Fruit fly (Drosophila melanogaster) whole organism, embryonic: ENCODE data around the gene CG5079.

ENCODE experiments used
- Adf1 ChIP-seq: fragments of 200-800 bp; sonication (Bioruptor generic); IDR thresholded peaks from 2 replicates; pipeline ENCODE4 v1.3.6; 2022; ENCODE audit warnings: missing biosample characterization, missing genetic modification characterization
- B-H2 ChIP-seq: fragments of 200-800 bp; sonication (Bioruptor generic); optimal IDR thresholded peaks from 2 replicates; lab custom pipeline; 2018; ENCODE audit warnings: missing biosample characterization, mild to moderate bottlenecking, missing genetic modification characterization
- BtbVII ChIP-seq: fragments of 200-800 bp; sonication (Bioruptor generic); optimal IDR thresholded peaks from 3 replicates; lab custom pipeline; 2017; ENCODE audit warnings: missing biosample characterization, mild to moderate bottlenecking, missing genetic modification characterization
- CG10147 ChIP-seq: fragments of 200-800 bp; sonication (Bioruptor generic); optimal IDR thresholded peaks from 2 replicates; lab custom pipeline; 2019; ENCODE audit warnings: missing biosample characterization, mild to moderate bottlenecking, missing genetic modification characterization, moderate library complexity
- CG11723 ChIP-seq: fragments of 200-800 bp; sonication (Bioruptor generic); optimal IDR thresholded peaks from 2 replicates; lab custom pipeline; 2017; ENCODE audit warnings: missing biosample characterization, mild to moderate bottlenecking, missing genetic modification characterization
- CG13287 ChIP-seq: fragments of 200-800 bp; sonication (Bioruptor generic); IDR thresholded peaks from 2 replicates; pipeline ENCODE4 v1.3.6; 2022; ENCODE audit warnings: missing biosample characterization, missing genetic modification characterization; ENCODE audit not compliant: partially characterized antibody
- CG13894 ChIP-seq: fragments of 200-800 bp; sonication (Bioruptor generic); optimal IDR thresholded peaks from 3 replicates; lab custom pipeline; 2018; ENCODE audit warnings: missing biosample characterization, mild to moderate bottlenecking, missing genetic modification characterization, moderate library complexity
- CG15269 ChIP-seq: fragments of 200-800 bp; sonication (Bioruptor generic); optimal IDR thresholded peaks from 2 replicates; lab custom pipeline; 2018; ENCODE audit warnings: missing biosample characterization, mild to moderate bottlenecking, missing genetic modification characterization, moderate library complexity
- CG15514 ChIP-seq: fragments of 200-800 bp; sonication (Bioruptor generic); optimal IDR thresholded peaks from 3 replicates; lab custom pipeline; 2017; ENCODE audit warnings: missing biosample characterization, missing genetic modification characterization, mild to moderate bottlenecking, moderate library complexity, missing genetic modification reagents
- CG18011 ChIP-seq: fragments of 200-800 bp; sonication (Bioruptor generic); optimal IDR thresholded peaks from 2 replicates; lab custom pipeline; 2017; ENCODE audit warnings: missing biosample characterization, missing genetic modification characterization, mild to moderate bottlenecking, moderate library complexity, missing genotype
- CG30403 ChIP-seq: fragments of 200-800 bp; sonication (Bioruptor generic); optimal IDR thresholded peaks from 3 replicates; lab custom pipeline; 2016; ENCODE audit warnings: missing biosample characterization, missing genetic modification characterization
- CG32532 ChIP-seq: fragments of 200-800 bp; sonication (Bioruptor generic); IDR thresholded peaks from 2 replicates; pipeline ENCODE4 v1.3.6; 2022; ENCODE audit warnings: missing biosample characterization, missing genetic modification characterization
- CG8290 ChIP-seq, 3 experiments: fragments of 200-800 bp; sonication (Bioruptor generic); optimal IDR thresholded peaks; 2 replicates each; lab custom pipeline; 2016 to 2019; ENCODE audit warnings: missing biosample characterization in 3 of 3, missing genetic modification characterization in 3 of 3, mild to moderate bottlenecking in 2 of 3, moderate library complexity in 1 of 3
- CG9437 ChIP-seq: fragments of 200-800 bp; sonication (Bioruptor generic); optimal IDR thresholded peaks from 2 replicates; lab custom pipeline; 2018; ENCODE audit warnings: missing biosample characterization, mild to moderate bottlenecking, missing genetic modification characterization
- CTCF ChIP-seq: fragments of 200-800 bp; sonication (Bioruptor generic); optimal IDR thresholded peaks from 2 replicates; lab custom pipeline; 2017; ENCODE audit warnings: missing biosample characterization, mild to moderate bottlenecking, missing genetic modification characterization, moderate library complexity
- Dp ChIP-seq: fragments of 200-800 bp; sonication (Bioruptor generic); optimal IDR thresholded peaks from 2 replicates; lab custom pipeline; 2018; ENCODE audit warnings: missing biosample characterization, mild to moderate bottlenecking, missing genetic modification characterization, moderate library complexity
- E2f2 ChIP-seq: fragments of 200-800 bp; sonication (Bioruptor generic); IDR thresholded peaks from 2 replicates; pipeline ENCODE4 v1.3.6; 2022; ENCODE audit warnings: missing biosample characterization, missing genetic modification characterization
- Ets65A ChIP-seq: fragments of 200-800 bp; sonication (Bioruptor generic); peaks from one replicate; lab custom pipeline; 2016; ENCODE audit warnings: missing biosample characterization, missing genetic modification characterization
- Fer1 ChIP-seq: fragments of 200-800 bp; sonication (Bioruptor generic); optimal IDR thresholded peaks from 2 replicates; lab custom pipeline; 2017; ENCODE audit warnings: missing biosample characterization, mild to moderate bottlenecking, missing genetic modification characterization
- HLH4C ChIP-seq: fragments of 200-800 bp; sonication (Bioruptor generic); IDR thresholded peaks from 3 replicates; pipeline ENCODE4 v1.3.6; 2022; ENCODE audit warnings: missing biosample characterization, missing genetic modification characterization; ENCODE audit not compliant: partially characterized antibody
- Hand ChIP-seq: fragments of 200-800 bp; sonication (Bioruptor generic); optimal IDR thresholded peaks from 2 replicates; lab custom pipeline; 2017; ENCODE audit warnings: mild to moderate bottlenecking, missing biosample characterization, missing genetic modification reagents, missing genetic modification characterization
- HmgZ ChIP-seq: fragments of 200-800 bp; sonication (Bioruptor generic); optimal IDR thresholded peaks from 2 replicates; lab custom pipeline; 2018; ENCODE audit warnings: missing biosample characterization, mild to moderate bottlenecking, missing genetic modification characterization
- Kr ChIP-seq: fragments of 200-800 bp; sonication (Bioruptor generic); optimal IDR thresholded peaks from 2 replicates; lab custom pipeline; 2017; ENCODE audit warnings: missing biosample characterization, mild to moderate bottlenecking, missing genetic modification characterization
- MBD-R2 ChIP-seq: fragments of 200-800 bp; sonication (Bioruptor generic); IDR thresholded peaks from 2 replicates; pipeline ENCODE4 v1.3.6; 2022; ENCODE audit warnings: missing biosample characterization, missing genetic modification characterization
- Meics ChIP-seq: fragments of 200-800 bp; sonication (Bioruptor generic); optimal IDR thresholded peaks from 2 replicates; lab custom pipeline; 2017; ENCODE audit warnings: missing biosample characterization, mild to moderate bottlenecking, missing genetic modification characterization
- Myb ChIP-seq: fragments of 200-800 bp; sonication (Bioruptor generic); optimal IDR thresholded peaks from 2 replicates; lab custom pipeline; 2016; ENCODE audit warnings: missing biosample characterization, missing genetic modification characterization
- Nf-YC ChIP-seq: fragments of 200-800 bp; optimal IDR thresholded peaks from 3 replicates; lab custom pipeline; 2019; ENCODE audit warnings: missing biosample characterization, mild to moderate bottlenecking, missing genetic modification characterization, moderate library complexity
- NfI ChIP-seq: fragments of 200-800 bp; sonication (Bioruptor generic); optimal IDR thresholded peaks from 3 replicates; lab custom pipeline; 2018; ENCODE audit warnings: missing biosample characterization, mild to moderate bottlenecking, missing genetic modification characterization, moderate library complexity
- Pdp1 ChIP-seq, 2 experiments: fragments of 200-800 bp; sonication (Bioruptor generic); optimal IDR thresholded peaks; 3 replicates each; lab custom pipeline; 2016; ENCODE audit warnings: missing biosample characterization in 2 of 2, missing genetic modification characterization in 2 of 2, mild to moderate bottlenecking in 1 of 2, moderate library complexity in 1 of 2
- Rfx ChIP-seq: fragments of 200-800 bp; sonication (Bioruptor generic); IDR thresholded peaks from 2 replicates; pipeline ENCODE4 v1.3.6; 2022; ENCODE audit warnings: missing biosample characterization, missing genetic modification characterization
- Vsx1 ChIP-seq: fragments of 200-800 bp; sonication (Bioruptor generic); optimal IDR thresholded peaks from 2 replicates; lab custom pipeline; 2017; ENCODE audit warnings: missing biosample characterization, mild to moderate bottlenecking, missing genetic modification characterization, missing genetic modification reagents
- abd-A ChIP-seq: fragments of 200-800 bp; sonication (Bioruptor generic); optimal IDR thresholded peaks from 3 replicates; lab custom pipeline; 2019; ENCODE audit warnings: missing biosample characterization, mild to moderate bottlenecking, missing genetic modification characterization, moderate library complexity
- amos ChIP-seq: fragments of 200-800 bp; sonication (Bioruptor generic); IDR thresholded peaks from 2 replicates; pipeline ENCODE4 v1.3.6; 2022; ENCODE audit warnings: missing biosample characterization, missing genetic modification characterization; ENCODE audit not compliant: partially characterized antibody
- ato ChIP-seq: fragments of 200-800 bp; sonication (Bioruptor generic); IDR thresholded peaks from 2 replicates; pipeline ENCODE4 v1.3.6; 2022; ENCODE audit warnings: missing biosample characterization, missing genetic modification characterization; ENCODE audit not compliant: partially characterized antibody
- caup ChIP-seq: fragments of 200-800 bp; sonication (Bioruptor generic); optimal IDR thresholded peaks from 3 replicates; lab custom pipeline; 2017; ENCODE audit warnings: missing biosample characterization, mild to moderate bottlenecking, missing genetic modification characterization, moderate library complexity; ENCODE audit not compliant: severe bottlenecking
- exex ChIP-seq: fragments of 200-800 bp; sonication (Bioruptor generic); optimal IDR thresholded peaks from 4 replicates; lab custom pipeline; 2018; ENCODE audit warnings: missing biosample characterization, mild to moderate bottlenecking, missing genetic modification characterization, moderate library complexity
- gfzf ChIP-seq: fragments of 200-800 bp; sonication (Bioruptor generic); optimal IDR thresholded peaks from 2 replicates; lab custom pipeline; 2016; ENCODE audit warnings: missing biosample characterization, mild to moderate bottlenecking, missing genetic modification characterization, moderate library complexity
- grau ChIP-seq: fragments of 200-800 bp; optimal IDR thresholded peaks from 3 replicates; lab custom pipeline; 2019; ENCODE audit warnings: missing biosample characterization, mild to moderate bottlenecking, missing genetic modification characterization, moderate library complexity
- her ChIP-seq: fragments of 200-800 bp; sonication (Bioruptor generic); optimal IDR thresholded peaks from 2 replicates; lab custom pipeline; 2016; ENCODE audit warnings: missing biosample characterization, missing genetic modification characterization
- knrl ChIP-seq: fragments of 200-800 bp; sonication (Bioruptor generic); IDR thresholded peaks from 3 replicates; pipeline ENCODE4 v1.3.6; 2022; ENCODE audit warnings: missing biosample characterization, missing genetic modification characterization; ENCODE audit not compliant: partially characterized antibody
- pros ChIP-seq: fragments of 200-800 bp; sonication (Bioruptor generic); optimal IDR thresholded peaks from 3 replicates; lab custom pipeline; 2019; ENCODE audit warnings: missing biosample characterization, mild to moderate bottlenecking, missing genetic modification characterization, moderate library complexity
- pzg ChIP-seq: fragments of 200-800 bp; sonication (Bioruptor generic); optimal IDR thresholded peaks from 3 replicates; lab custom pipeline; 2018; ENCODE audit warnings: missing biosample characterization, mild to moderate bottlenecking, missing genetic modification characterization, moderate library complexity
- sens ChIP-seq: fragments of 200-800 bp; sonication (Bioruptor generic); peaks from one replicate; lab custom pipeline; 2016; ENCODE audit warnings: missing biosample characterization, missing genetic modification characterization
- tll ChIP-seq, 2 experiments: fragments of 200-800 bp in 1 of 2; fragments of >200 bp in 1 of 2; sonication (Bioruptor generic) in 1 of 2; optimal IDR thresholded peaks; 2 replicates each; lab custom pipeline; 2017 to 2019; ENCODE audit warnings: missing biosample characterization in 2 of 2, missing genetic modification characterization in 2 of 2, mild to moderate bottlenecking in 1 of 2, moderate library complexity in 1 of 2
- tna ChIP-seq: fragments of 200-800 bp; sonication (Bioruptor generic); IDR thresholded peaks from 2 replicates; pipeline ENCODE4 v1.3.6; 2022; ENCODE audit warnings: missing biosample characterization, missing genetic modification characterization; ENCODE audit not compliant: partially characterized antibody
- ttk ChIP-seq: fragments of 200-800 bp; sonication (Bioruptor generic); IDR thresholded peaks from 2 replicates; pipeline ENCODE4 v2.1.2; 2022; ENCODE audit warnings: missing biosample characterization, missing genetic modification characterization

Gene CG5079

dm6 chr3R:25652066-25652720 lies 38.7 kb downstream of the CG5079 start (continued):
- TF ChIP-seq Pdp1 (GFP tag; optimal IDR thresholded peaks at IDR 0.05; lab: Kevin White, UChicago) (peak in 1 of 2 experiments; percentile 71), BtbVII (GFP tag; lab: Kevin White, UChicago) (peak; percentile 22), Nf-YC (peak; percentile 18), HLH4C (GFP tag; lab: Robert Waterston, UW) (no peak), MBD-R2 (GFP tag; lab: Robert Waterston, UW) (peak; percentile 69), CG13894 (tag; lab: Kevin White, UChicago) (peak; percentile 74), CG32532 (GFP tag; lab: Robert Waterston, UW) (peak; percentile 36; the same call in 1 of the 2 replicates), CG18011 (GFP tag; lab: Kevin White, UChicago) (peak; percentile 97), ato (peak; percentile 33; the same call in 1 of the 2 replicates), Vsx1 (GFP tag; lab: Kevin White, UChicago) (peak; percentile 58), CG30403 (GFP tag; lab: Kevin White, UChicago) (no peak), Rfx (GFP tag; lab: Robert Waterston, UW) (peak; percentile 22; the same call in 1 of the 2 replicates), HmgZ (tag; lab: Kevin White, UChicago) (peak; percentile 68), CG11723 (no peak), knrl (GFP tag; lab: Robert Waterston, UW) (0 out of 3 replicates have a peak, but pooled peaks have one; percentile 26), NfI (GFP tag; lab: Kevin White, UChicago) (peak; percentile 6), Dp (GFP tag; lab: Kevin White, UChicago) (peak; percentile 36), pros (GFP tag; lab: Kevin White, UChicago) (peak; percentile 12), Myb (GFP tag; lab: Kevin White, UChicago) (peak; percentile 90), Meics (peak; percentile 93), her (GFP tag; lab: Kevin White, UChicago) (peak; percentile 69), CG13287 (GFP tag; lab: Robert Waterston, UW) (peak; percentile 49; the same call in 1 of the 2 replicates), Kr (GFP tag; lab: Kevin White, UChicago) (no peak), grau (tag; lab: Kevin White, UChicago) (peak; percentile 4), exex (tag; lab: Kevin White, UChicago) (peak; percentile 87), CG10147 (peak; percentile 19), CG15514 (peak; percentile 17), Adf1 (GFP tag; lab: Robert Waterston, UW) (peak; percentile 35; the same call in 1 of the 2 replicates), gfzf (GFP tag; lab: Kevin White, UChicago) (peak; percentile 30), CTCF (GFP tag; lab: Kevin White, UChicago) (peak; percentile 71), abd-A (peak; percentile 98), tll (GFP tag; optimal IDR thresholded peaks at IDR 0.05; lab: Kevin White, UChicago) (no peak), CG15269 (peak; percentile 18), amos (peak; percentile 41; the same call in 1 of the 2 replicates), Fer1 (peak; percentile 40), CG8290 (GFP tag; optimal IDR thresholded peaks at IDR 0.05; lab: Kevin White, UChicago) (no peak), CG8290 (tag; optimal IDR thresholded peaks at IDR 0.05; lab: Kevin White, UChicago) (peak in 1 of 2 experiments; percentile 60), CG9437 (GFP tag; lab: Kevin White, UChicago) (peak; percentile 77), pzg (GFP tag; lab: Kevin White, UChicago) (peak; percentile 29), Ets65A (GFP tag; lab: Kevin White, UChicago) (peak; percentile 76), caup (GFP tag; lab: Kevin White, UChicago) (no peak), Hand (GFP tag; lab: Kevin White, UChicago) (no peak), tna (GFP tag; lab: Robert Waterston, UW) (0 out of 2 replicates have a peak, but pooled peaks have one; percentile 17), sens (GFP tag; lab: Kevin White, UChicago) (no peak), ttk (GFP tag; lab: Robert Waterston, UW) (no peak), E2f2 (GFP tag; lab: Robert Waterston, UW) (peak; percentile 36; the same call in 1 of the 2 replicates), B-H2 (GFP tag; lab: Kevin White, UChicago) (peak; percentile 56)
